Fruit fly (Drosophila melanogaster) Kc167 (cell line): ENCODE measurements around the gene MED10.

Experiments used
- Sin3A ChIP-seq: fragments of >200 bp; optimal IDR thresholded peaks from 2 replicates; lab custom pipeline; 2018; ENCODE audit warnings: missing external identifiers
- ttk ChIP-seq: sonication (Bioruptor generic); optimal IDR thresholded peaks from 2 replicates; lab custom pipeline; 2017; ENCODE audit warnings: missing external identifiers

dm6 chr3L:16262440-16262839 is 30.6 kb downstream of the MED10 start, which contains the start of gene CG13071:
- TF ChIP-seq Sin3A (lab: Kevin White, UChicago), result no peak
- TF ChIP-seq ttk (lab: Kevin White, UChicago), result no peak
